Worm (Caenorhabditis elegans) whole organism, L3 larva: ENCODE data around the gene C06G4.4.

ENCODE experiments used
- R02D3.7 ChIP-seq: fragments of 150-350 bp; optimal IDR thresholded peaks from 2 replicates; lab custom pipeline; 2014; ENCODE audit warnings: missing biosample characterization, missing genetic modification characterization
- ZK546.5 ChIP-seq: sonication (generic microtip); optimal IDR thresholded peaks from 2 replicates; lab custom pipeline; 2017; ENCODE audit warnings: missing biosample characterization, missing genetic modification characterization
- aly-2 ChIP-seq: fragments of 150-350 bp; optimal IDR thresholded peaks from 2 replicates; lab custom pipeline; 2014; ENCODE audit warnings: missing biosample characterization, missing genetic modification characterization
- ama-1 ChIP-seq: fragments of 150-350 bp; optimal IDR thresholded peaks from 2 replicates; lab custom pipeline; 2018
- ceh-16 ChIP-seq: sonication (generic microtip); optimal IDR thresholded peaks from 2 replicates; lab custom pipeline; 2017; ENCODE audit warnings: missing biosample characterization, missing genetic modification characterization
- ceh-28 ChIP-seq: fragments of 150-350 bp; optimal IDR thresholded peaks from 2 replicates; lab custom pipeline; 2014; ENCODE audit warnings: missing biosample characterization, missing genetic modification reagents, missing genetic modification characterization
- ceh-82 ChIP-seq: fragments of 150-350 bp; optimal IDR thresholded peaks from 2 replicates; lab custom pipeline; 2014; ENCODE audit warnings: missing biosample characterization, missing genetic modification characterization
- ceh-9 ChIP-seq: sonication (generic microtip); optimal IDR thresholded peaks from 2 replicates; lab custom pipeline; 2018; ENCODE audit warnings: missing biosample characterization, missing genetic modification characterization
- daf-12 ChIP-seq: fragments of 150-350 bp; optimal IDR thresholded peaks from 2 replicates; lab custom pipeline; 2014; ENCODE audit warnings: missing biosample characterization, missing genetic modification reagents, missing genetic modification characterization
- egl-27 ChIP-seq: sonication (generic microtip); optimal IDR thresholded peaks from 4 replicates; lab custom pipeline; 2017; ENCODE audit warnings: missing biosample characterization, missing genetic modification reagents, missing genetic modification characterization
- egl-5 ChIP-seq: fragments of 150-350 bp; optimal IDR thresholded peaks from 2 replicates; lab custom pipeline; 2017; ENCODE audit warnings: missing biosample characterization, missing genetic modification reagents, missing genetic modification characterization, inconsistent platforms
- elt-1 ChIP-seq: fragments of 150-350 bp; optimal IDR thresholded peaks from 2 replicates; lab custom pipeline; 2014; ENCODE audit warnings: missing biosample characterization, missing genetic modification characterization
- elt-2 ChIP-seq: sonication (generic microtip); optimal IDR thresholded peaks from 2 replicates; lab custom pipeline; 2016; ENCODE audit warnings: missing genetic modification reagents, mild to moderate bottlenecking, missing genetic modification characterization, missing compliant biosample characterization
- fkh-10 ChIP-seq: sonication (generic microtip); optimal IDR thresholded peaks from 2 replicates; lab custom pipeline; 2017; ENCODE audit warnings: missing biosample characterization, missing genetic modification reagents, missing genetic modification characterization
- fos-1 ChIP-seq: fragments of 150-350 bp; optimal IDR thresholded peaks from 2 replicates; lab custom pipeline; 2014; ENCODE audit warnings: missing biosample characterization, missing genetic modification characterization
- hmg-11 ChIP-seq: sonication (generic microtip); optimal IDR thresholded peaks from 2 replicates; lab custom pipeline; 2016; ENCODE audit warnings: missing genetic modification characterization, missing compliant biosample characterization
- jun-1 ChIP-seq: fragments of 150-350 bp; optimal IDR thresholded peaks from 2 replicates; lab custom pipeline; 2014; ENCODE audit warnings: missing biosample characterization, missing genetic modification reagents, missing genetic modification characterization
- lin-15B ChIP-seq: fragments of 150-350 bp; optimal IDR thresholded peaks from 2 replicates; lab custom pipeline; 2014; ENCODE audit warnings: missing biosample characterization, missing genetic modification characterization
- lin-39 ChIP-seq: fragments of 150-350 bp; optimal IDR thresholded peaks from 2 replicates; lab custom pipeline; 2018; ENCODE audit warnings: missing biosample characterization, missing genetic modification reagents, missing genetic modification characterization
- mml-1 ChIP-seq: fragments of 150-350 bp; sonication (generic microtip); optimal IDR thresholded peaks from 3 replicates; lab custom pipeline; 2014; ENCODE audit warnings: missing biosample characterization, missing genetic modification characterization
- nfya-1 ChIP-seq: sonication (generic microtip); optimal IDR thresholded peaks from 2 replicates; lab custom pipeline; 2017; ENCODE audit warnings: missing genetic modification characterization, mild to moderate bottlenecking, missing compliant biosample characterization, antibody characterized with exemption, moderate library complexity; ENCODE audit not compliant: insufficient read depth
- nhr-11 ChIP-seq: fragments of 150-350 bp; optimal IDR thresholded peaks from 2 replicates; lab custom pipeline; 2014; ENCODE audit warnings: missing biosample characterization, missing genetic modification characterization
- nhr-12 ChIP-seq: fragments of 150-350 bp; optimal IDR thresholded peaks from 2 replicates; lab custom pipeline; 2014; ENCODE audit warnings: missing biosample characterization, missing genetic modification characterization
- nhr-25 ChIP-seq: sonication (generic microtip); optimal IDR thresholded peaks from 2 replicates; lab custom pipeline; 2017; ENCODE audit warnings: missing biosample characterization, missing genetic modification characterization
- nhr-28 ChIP-seq: fragments of 150-350 bp; optimal IDR thresholded peaks from 2 replicates; lab custom pipeline; 2014; ENCODE audit warnings: missing biosample characterization, missing genetic modification characterization
- nhr-43 ChIP-seq: sonication (generic microtip); optimal IDR thresholded peaks from 2 replicates; lab custom pipeline; 2016; ENCODE audit warnings: mild to moderate bottlenecking, missing genetic modification characterization, missing compliant biosample characterization; ENCODE audit not compliant: poor library complexity, severe bottlenecking
- nhr-67 ChIP-seq: fragments of 150-350 bp; optimal IDR thresholded peaks from 2 replicates; lab custom pipeline; 2014; ENCODE audit warnings: missing biosample characterization, missing genetic modification characterization
- nhr-76 ChIP-seq: fragments of 150-350 bp; sonication (generic microtip); optimal IDR thresholded peaks from 5 replicates; lab custom pipeline; 2014; ENCODE audit warnings: missing biosample characterization, missing genetic modification characterization
- pha-4 ChIP-seq: fragments of 150-350 bp; optimal IDR thresholded peaks from 2 replicates; lab custom pipeline; 2014; ENCODE audit warnings: missing biosample characterization, missing genetic modification reagents, missing genetic modification characterization
- sea-2 ChIP-seq: fragments of 150-350 bp; sonication (generic microtip); optimal IDR thresholded peaks from 4 replicates; lab custom pipeline; 2014; ENCODE audit warnings: missing biosample characterization, missing genetic modification reagents, missing genetic modification characterization
- skn-1 ChIP-seq: fragments of 150-350 bp; optimal IDR thresholded peaks from 2 replicates; lab custom pipeline; 2014; ENCODE audit warnings: missing biosample characterization, missing genetic modification characterization
- tbx-2 ChIP-seq: sonication (generic microtip); optimal IDR thresholded peaks from 2 replicates; lab custom pipeline; 2016; ENCODE audit warnings: mild to moderate bottlenecking, missing genetic modification characterization, missing compliant biosample characterization

C06G4.4 gene

ce11 chrIII:7986585-7987171 lies 9.1 kb upstream of the C06G4.4 start, which contains the start of gene hrpk-2:
hrpk-2 (plus strand) TSS chrIII:7987121.
- TF ChIP-seq jun-1 (tag; lab: Kevin White, UChicago) (no peak), nhr-12 (tag; lab: Kevin White, UChicago) (no peak), elt-1 (tag; lab: Kevin White, UChicago) (no peak), sea-2 (no peak), tbx-2 (no peak), ZK546.5 (no peak), nhr-43 (tag; lab: Kevin White, UChicago) (no peak), skn-1 (tag; lab: Kevin White, UChicago) (no peak), fos-1 (tag; lab: Kevin White, UChicago) (no peak), nhr-28 (no peak), lin-39 (tag; lab: Kevin White, UChicago) (no peak), ceh-9 (tag; lab: Kevin White, UChicago) (no peak), nhr-11 (no peak), nfya-1 (no peak), mml-1 (tag; lab: Kevin White, UChicago) (no peak), aly-2 (tag; lab: Kevin White, UChicago) (no peak), daf-12 (tag; lab: Kevin White, UChicago) (no peak), fkh-10 (GFP tag; lab: Kevin White, UChicago) (no peak), ceh-16 (tag; lab: Kevin White, UChicago) (no peak)
- TF ChIP-seq, all 47 proteins: peak for 0

ce11 chrIII:7981938-7982337 lies 4.3 kb upstream of the C06G4.4 start:
- TF ChIP-seq hmg-11 (tag; lab: Kevin White, UChicago) (no peak), nhr-67 (tag; lab: Kevin White, UChicago) (no peak)

ce11 chrIII:7981233-7981632 lies 3.6 kb upstream of the C06G4.4 start:
- TF ChIP-seq egl-27 (tag; lab: Kevin White, UChicago) = no peak

ce11 chrIII:7979659-7980058 lies 2.0 kb upstream of the C06G4.4 start, which contains the start of gene clp-1:
clp-1 (plus strand) TSS chrIII:7979959.
- TF ChIP-seq ama-1 (lab: Kevin White, UChicago) (peak; percentile 28), lin-39 (tag; lab: Kevin White, UChicago) (peak; percentile 26), tbx-2 (no peak), nhr-76 (tag; lab: Kevin White, UChicago) (no peak)

ce11 chrIII:7978723-7979122 lies 1.1 kb upstream of the C06G4.4 start:
- TF ChIP-seq ama-1 (lab: Kevin White, UChicago) (no peak), elt-2 (peak; percentile 63), ceh-82 (tag; lab: Kevin White, UChicago) (no peak), nhr-25 (peak; percentile 71), hmg-11 (tag; lab: Kevin White, UChicago) (peak; percentile 43), ceh-28 (tag; lab: Kevin White, UChicago) (no peak), ZK546.5 (no peak), pha-4 (tag; lab: Kevin White, UChicago) (peak; percentile 95), lin-39 (tag; lab: Kevin White, UChicago) (no peak), nfya-1 (peak; percentile 57), mml-1 (tag; lab: Kevin White, UChicago) (no peak), egl-5 (peak; percentile 64), ceh-16 (tag; lab: Kevin White, UChicago) (no peak), nhr-11 (no peak), nhr-67 (tag; lab: Kevin White, UChicago) (no peak), lin-15B (tag; lab: Kevin White, UChicago) (peak; percentile 10)

ce11 chrIII:7978289-7978688 lies 677 bp upstream of the C06G4.4 start:
- TF ChIP-seq ama-1 (lab: Kevin White, UChicago) (peak; percentile 42), R02D3.7 (tag; lab: Kevin White, UChicago) (no peak)
